Fruit fly (Drosophila melanogaster): ENCODE results near the gene CG46513.
"Not testable (repeated sequence)": the region's sequence is repeated elsewhere in the genome, so short reads cannot be mapped to it uniquely, and the experiment has no call there.

The CG46513 gene

dm6 chrX:22182193-22182592 lies 9.9 kb upstream of the CG46513 start, which contains the start of gene CG46511:
CG46511 (plus strand) TSS chrX:22182493.
- not testable (repeated sequence) for TF ChIP-seq CG9139 (GFP tag; optimal IDR thresholded peaks at IDR 0.05); Sox102F (GFP tag; optimal IDR thresholded peaks at IDR 0.05); Ets96B (tag; optimal IDR thresholded peaks at IDR 0.05)

DNA sequence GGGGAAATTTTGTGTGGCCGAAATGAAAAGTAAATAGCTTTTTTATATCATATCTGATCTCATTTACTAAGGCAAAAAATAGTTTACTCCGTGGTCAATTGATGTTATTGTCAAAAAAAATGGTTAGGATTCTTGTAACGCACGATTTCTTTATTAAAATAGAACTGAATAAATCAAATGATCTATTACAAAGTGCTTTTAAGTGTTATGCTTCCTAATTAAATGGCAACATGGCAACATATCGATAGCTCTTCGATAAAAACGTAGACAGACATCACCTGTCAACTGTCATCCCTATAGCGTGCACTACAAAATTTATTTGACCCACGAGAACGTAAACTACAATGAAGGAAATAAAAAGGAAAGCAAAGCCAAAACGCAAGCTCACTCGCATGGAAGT lies 5.0 kb upstream of the CG46513 start, which contains the start of gene CG46512:
Gene CG46512, plus strand, starts transcription at position 301 of the 400 bp plus-strand sequence.
- TF ChIP-seq Ets21C (GFP tag; optimal IDR thresholded peaks at IDR 0.05); Gug (GFP tag; IDR thresholded peaks at IDR 0.05); Lpt (GFP tag; optimal IDR thresholded peaks at IDR 0.05): not testable (repeated sequence)

- not testable (repeated sequence) for TF ChIP-seq esn, achi, fd85E (GFP tag; optimal IDR thresholded peaks at IDR 0.05)
These were observed 4.8 kb downstream of the CG46513 start, which contains the start of gene CG46514 for dm6 chrX:22196874-22197273. CG46514 (plus strand) TSS chrX:22197174.

DNA sequence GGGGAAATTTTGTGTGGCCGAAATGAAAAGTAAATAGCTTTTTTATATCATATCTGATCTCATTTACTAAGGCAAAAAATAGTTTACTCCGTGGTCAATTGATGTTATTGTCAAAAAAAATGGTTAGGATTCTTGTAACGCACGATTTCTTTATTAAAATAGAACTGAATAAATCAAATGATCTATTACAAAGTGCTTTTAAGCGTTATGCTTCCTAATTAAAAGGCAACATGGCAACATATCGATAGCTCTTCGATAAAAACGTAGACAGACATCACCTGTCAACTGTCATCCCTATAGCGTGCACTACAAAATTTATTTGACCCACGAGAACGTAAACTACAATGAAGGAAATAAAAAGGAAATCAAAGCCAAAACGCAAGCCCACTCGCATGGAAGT lies 9.8 kb downstream of the CG46513 start, which contains the start of gene CG46515:
Gene CG46515, plus strand, starts transcription at position 301 of the 400 bp plus-strand sequence.
- not testable (repeated sequence) for TF ChIP-seq CG16779 (tag; optimal IDR thresholded peaks at IDR 0.05); net (GFP tag; optimal IDR thresholded peaks at IDR 0.05); CG8119 (GFP tag; IDR thresholded peaks at IDR 0.05)

DNA sequence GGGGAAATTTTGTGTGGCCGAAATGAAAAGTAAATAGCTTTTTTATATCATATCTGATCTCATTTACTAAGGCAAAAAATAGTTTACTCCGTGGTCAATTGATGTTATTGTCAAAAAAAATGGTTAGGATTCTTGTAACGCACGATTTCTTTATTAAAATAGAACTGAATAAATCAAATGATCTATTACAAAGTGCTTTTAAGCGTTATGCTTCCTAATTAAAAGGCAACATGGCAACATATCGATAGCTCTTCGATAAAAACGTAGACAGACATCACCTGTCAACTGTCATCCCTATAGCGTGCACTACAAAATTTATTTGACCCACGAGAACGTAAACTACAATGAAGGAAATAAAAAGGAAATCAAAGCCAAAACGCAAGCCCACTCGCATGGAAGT lies 20.0 kb downstream of the CG46513 start, which contains the start of gene CG46516:
Gene CG46516, plus strand, starts transcription at position 301 of the 400 bp plus-strand sequence.
- not testable (repeated sequence) for TF ChIP-seq lz, cyc, CG9139 (GFP tag; optimal IDR thresholded peaks at IDR 0.05)

DNA sequence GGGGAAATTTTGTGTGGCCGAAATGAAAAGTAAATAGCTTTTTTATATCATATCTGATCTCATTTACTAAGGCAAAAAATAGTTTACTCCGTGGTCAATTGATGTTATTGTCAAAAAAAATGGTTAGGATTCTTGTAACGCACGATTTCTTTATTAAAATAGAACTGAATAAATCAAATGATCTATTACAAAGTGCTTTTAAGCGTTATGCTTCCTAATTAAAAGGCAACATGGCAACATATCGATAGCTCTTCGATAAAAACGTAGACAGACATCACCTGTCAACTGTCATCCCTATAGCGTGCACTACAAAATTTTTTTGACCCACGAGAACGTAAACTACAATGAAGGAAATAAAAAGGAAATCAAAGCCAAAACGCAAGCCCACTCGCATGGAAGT lies 25.0 kb downstream of the CG46513 start, which contains the start of gene CG46517:
Gene CG46517, plus strand, starts transcription at position 301 of the 400 bp plus-strand sequence.
- not testable (repeated sequence) for TF ChIP-seq Blimp-1, Sox14, CG31627 (GFP tag; optimal IDR thresholded peaks at IDR 0.05)

dm6 chrX:22226273-22226672 lies 34.2 kb downstream of the CG46513 start, which contains the start of gene CG46518:
CG46518 (plus strand) TSS chrX:22226573.
- TF ChIP-seq CG8319, cyc, Lpt (GFP tag; optimal IDR thresholded peaks at IDR 0.05): not testable (repeated sequence)

DNA sequence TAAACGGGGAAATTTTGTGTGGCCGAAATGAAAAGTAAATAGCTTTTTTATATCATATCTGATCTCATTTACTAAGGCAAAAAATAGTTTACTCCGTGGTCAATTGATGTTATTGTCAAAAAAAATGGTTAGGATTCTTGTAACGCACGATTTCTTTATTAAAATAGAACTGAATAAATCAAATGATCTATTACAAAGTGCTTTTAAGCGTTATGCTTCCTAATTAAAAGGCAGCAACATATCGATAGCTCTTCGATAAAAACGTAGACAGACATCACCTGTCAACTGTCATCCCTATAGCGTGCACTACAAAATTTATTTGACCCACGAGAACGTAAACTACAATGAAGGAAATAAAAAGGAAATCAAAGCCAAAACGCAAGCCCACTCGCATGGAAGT lies 39.2 kb downstream of the CG46513 start, which contains the start of gene CG46519:
Gene CG46519, plus strand, starts transcription at position 301 of the 400 bp plus-strand sequence.
- TF ChIP-seq CG6163 (GFP tag; IDR thresholded peaks at IDR 0.05); Gug (GFP tag; IDR thresholded peaks at IDR 0.05); esn (GFP tag; optimal IDR thresholded peaks at IDR 0.05): not testable (repeated sequence)

DNA sequence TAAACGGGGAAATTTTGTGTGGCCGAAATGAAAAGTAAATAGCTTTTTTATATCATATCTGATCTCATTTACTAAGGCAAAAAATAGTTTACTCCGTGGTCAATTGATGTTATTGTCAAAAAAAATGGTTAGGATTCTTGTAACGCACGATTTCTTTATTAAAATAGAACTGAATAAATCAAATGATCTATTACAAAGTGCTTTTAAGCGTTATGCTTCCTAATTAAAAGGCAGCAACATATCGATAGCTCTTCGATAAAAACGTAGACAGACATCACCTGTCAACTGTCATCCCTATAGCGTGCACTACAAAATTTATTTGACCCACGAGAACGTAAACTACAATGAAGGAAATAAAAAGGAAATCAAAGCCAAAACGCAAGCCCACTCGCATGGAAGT lies 44.2 kb downstream of the CG46513 start, which contains the start of gene CG46520:
Gene CG46520, plus strand, starts transcription at position 301 of the 400 bp plus-strand sequence.
- TF ChIP-seq CG11294 (GFP tag; IDR thresholded peaks at IDR 0.05); CG7368 (GFP tag; optimal IDR thresholded peaks at IDR 0.05); spab (GFP tag; optimal IDR thresholded peaks at IDR 0.05): not testable (repeated sequence)
